Worm (Caenorhabditis elegans): ENCODE data around the gene R02F2.1.
A peak's percentile ranks its signal among the peaks of the same experiment; 100 is the strongest.

The R02F2.1 gene

DNA sequence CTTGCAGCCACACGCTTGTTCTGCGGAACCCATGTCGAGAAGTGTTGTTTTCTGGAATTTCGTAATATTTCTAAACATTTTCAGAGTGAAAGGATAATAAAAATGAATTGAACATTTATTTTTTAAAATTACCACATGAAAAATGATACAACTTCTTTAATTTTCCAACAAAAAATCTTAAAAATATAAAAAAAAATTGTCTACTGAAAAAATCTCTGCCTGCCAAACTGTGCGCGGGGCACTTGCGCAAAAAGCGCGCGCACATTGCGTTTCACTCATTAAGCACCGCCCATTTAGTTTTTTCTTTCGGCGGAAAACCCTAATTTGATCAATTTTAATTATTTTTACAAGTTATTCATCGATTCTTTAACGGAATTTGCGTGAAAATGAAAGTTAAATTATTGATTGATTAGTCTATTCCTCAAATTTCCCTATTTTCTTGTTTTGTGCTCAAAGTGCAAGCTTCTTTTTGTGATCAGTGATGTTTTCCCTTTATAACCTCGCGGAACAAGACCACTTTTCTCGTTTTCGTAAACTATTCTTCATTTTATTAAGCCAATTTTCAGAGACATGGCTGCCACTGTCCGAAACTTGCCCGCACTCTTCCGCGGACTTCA, 53.3 kb downstream of the R02F2.1 start, which contains the start of the genes nmad-1 and hach-1 (continued):
- TF ChIP-seq nhr-10 (tag; optimal IDR thresholded peaks at IDR 0.05): peak; percentile 42
- TF ChIP-seq php-3 (GFP tag; IDR thresholded peaks at IDR 0.05): 0 out of 2 replicates have a peak, but pooled peaks have one; percentile 46
- peak; percentile 59; the same call in 1 of the 2 replicates for TF ChIP-seq ceh-20 (GFP tag; IDR thresholded peaks at IDR 0.05)
- TF ChIP-seq set-16 (GFP tag; IDR thresholded peaks at IDR 0.05): no peak
- no peak for TF ChIP-seq tra-1 (GFP tag; IDR thresholded peaks at IDR 0.05)
- peak; percentile 14 for TF ChIP-seq F10B5.3 (tag; optimal IDR thresholded peaks at IDR 0.05)
- TF ChIP-seq spr-3 (GFP tag; optimal IDR thresholded peaks at IDR 0.05): no peak
- peak; percentile 48 for TF ChIP-seq nhr-6 (tag; optimal IDR thresholded peaks at IDR 0.05)
- TF ChIP-seq mes-2 (tag; optimal IDR thresholded peaks at IDR 0.05; ENCODE audit: poor library complexity, severe bottlenecking): peak; percentile 95
- peak; percentile 34 for TF ChIP-seq spr-1 (tag; optimal IDR thresholded peaks at IDR 0.05)
- peak; percentile 36 for TF ChIP-seq fkh-10 (GFP tag; optimal IDR thresholded peaks at IDR 0.05)
- TF ChIP-seq ceh-82 (tag; optimal IDR thresholded peaks at IDR 0.05): no peak
- TF ChIP-seq dpl-1 (GFP tag; optimal IDR thresholded peaks at IDR 0.05): peak; percentile 76
- no peak for TF ChIP-seq zip-11 (GFP tag; IDR thresholded peaks at IDR 0.05)
- TF ChIP-seq nhr-28 (tag; optimal IDR thresholded peaks at IDR 0.05): peak; percentile 27
- no peak for TF ChIP-seq attf-4 (tag; optimal IDR thresholded peaks at IDR 0.05)
- peak in 1 of 2 experiments; percentile 67 for TF ChIP-seq hif-1 (tag; optimal IDR thresholded peaks at IDR 0.05)
- TF ChIP-seq vab-7 (GFP tag; IDR thresholded peaks at IDR 0.05): peak; percentile 73
- TF ChIP-seq mdl-1 (tag; optimal IDR thresholded peaks at IDR 0.05): no peak
- 0 out of 2 replicates have a peak, but pooled peaks have one; percentile 57 for TF ChIP-seq egl-43 (GFP tag; IDR thresholded peaks at IDR 0.05)
- TF ChIP-seq lim-7 (GFP tag; IDR thresholded peaks at IDR 0.05): no peak
- TF ChIP-seq ces-1 (GFP tag; optimal IDR thresholded peaks at IDR 0.05): peak; percentile 82
- TF ChIP-seq lin-13 (GFP tag; optimal IDR thresholded peaks at IDR 0.05): peak; percentile 43
- TF ChIP-seq T20F7.1 (GFP tag; optimal IDR thresholded peaks at IDR 0.05): peak; percentile 64
- TF ChIP-seq mxl-3 (GFP tag; optimal IDR thresholded peaks at IDR 0.05): no peak
- TF ChIP-seq T26A8.4 (GFP tag; IDR thresholded peaks at IDR 0.05): peak; percentile 65; the same call in 1 of the 2 replicates
- TF ChIP-seq ctbp-1 (GFP tag; IDR thresholded peaks at IDR 0.05): peak; percentile 58
- peak; percentile 80 for TF ChIP-seq hmg-1.1 (GFP tag; IDR thresholded peaks at IDR 0.05)
- TF ChIP-seq duxl-1 (tag; optimal IDR thresholded peaks at IDR 0.05; ENCODE audit: poor library complexity): peak; percentile 89
- TF ChIP-seq hlh-11 (tag; optimal IDR thresholded peaks at IDR 0.05): peak; percentile 67
- 0 out of 2 replicates have a peak, but pooled peaks have one; percentile 47 for TF ChIP-seq arid-1 (GFP tag; conservative IDR thresholded peaks at IDR 0.05)
- no peak for TF ChIP-seq nhr-41 (GFP tag; IDR thresholded peaks at IDR 0.05)
- peak; percentile 69 for TF ChIP-seq nhr-48 (tag; optimal IDR thresholded peaks at IDR 0.05)
- peak; percentile 26 for TF ChIP-seq F37D6.2 (tag; optimal IDR thresholded peaks at IDR 0.05)
- no peak for TF ChIP-seq nhr-237 (tag; optimal IDR thresholded peaks at IDR 0.05)
- TF ChIP-seq daf-16 (GFP tag; optimal IDR thresholded peaks at IDR 0.05): peak; percentile 18 to 49
- peak; percentile 48 for TF ChIP-seq daf-16 (tag; optimal IDR thresholded peaks at IDR 0.05)
- peak; percentile 87 for TF ChIP-seq pha-4 (GFP tag; IDR thresholded peaks at IDR 0.05)
- no peak for TF ChIP-seq pha-4 (tag; optimal IDR thresholded peaks at IDR 0.05)
- no peak for TF ChIP-seq daf-8 (GFP tag; IDR thresholded peaks at IDR 0.05)
- TF ChIP-seq hlh-30 (tag; optimal IDR thresholded peaks at IDR 0.05; ENCODE audit: insufficient read depth): peak; percentile 51
- no peak for TF ChIP-seq Y48G9A.11 (GFP tag; IDR thresholded peaks at IDR 0.05)
- TF ChIP-seq madf-9 (GFP tag; conservative IDR thresholded peaks at IDR 0.05): 0 out of 2 replicates have a peak, but pooled peaks have one; percentile 34
- TF ChIP-seq lin-38 (GFP tag; IDR thresholded peaks at IDR 0.05): peak; percentile 79
- peak; percentile 64; the same call in 1 of the 2 replicates for TF ChIP-seq lin-1 (GFP tag; IDR thresholded peaks at IDR 0.05)
- no peak for TF ChIP-seq skn-1 (tag; optimal IDR thresholded peaks at IDR 0.05)
- no peak for TF ChIP-seq Y105C5A.15 (GFP tag; IDR thresholded peaks at IDR 0.05)
